Worm (Caenorhabditis elegans): ENCODE data around the gene C25A6.1.

C25A6.1 gene

ce11 chrV:5433020-5433419 lies 24.7 kb downstream of the C25A6.1 start, which contains the start of gene acl-6 (continued):
- no peak for TF ChIP-seq dmd-8 (GFP tag; IDR thresholded peaks at IDR 0.05)

ce11 chrV:5439068-5439467 lies 30.7 kb downstream of the C25A6.1 start, which contains the start of gene snpc-1.3:
TSS of gene snpc-1.3 (minus strand) at chrV:5439168.
- TF ChIP-seq tra-1 (GFP tag; IDR thresholded peaks at IDR 0.05) (0 out of 2 replicates have a peak, but pooled peaks have one; percentile 63), lir-3 (tag; optimal IDR thresholded peaks at IDR 0.05) (no peak), ceh-20 (GFP tag; IDR thresholded peaks at IDR 0.05) (no peak), mxl-3 (GFP tag; optimal IDR thresholded peaks at IDR 0.05) (no peak), hmg-1.1 (GFP tag; IDR thresholded peaks at IDR 0.05) (no peak), hif-1 (tag; optimal IDR thresholded peaks at IDR 0.05) (no peak)

ce11 chrV:5442366-5442765 lies 34.0 kb downstream of the C25A6.1 start:
- TF ChIP-seq tra-1 (GFP tag; IDR thresholded peaks at IDR 0.05) (no peak), lin-15B (tag; optimal IDR thresholded peaks at IDR 0.05) (no peak), egl-27 (tag; optimal IDR thresholded peaks at IDR 0.05) (no peak), unc-62 (GFP tag; optimal IDR thresholded peaks at IDR 0.05 in 1 of 2) (peak in 1 of 2 experiments; percentile 95), unc-62 (tag; optimal IDR thresholded peaks at IDR 0.05) (no peak)

DNA sequence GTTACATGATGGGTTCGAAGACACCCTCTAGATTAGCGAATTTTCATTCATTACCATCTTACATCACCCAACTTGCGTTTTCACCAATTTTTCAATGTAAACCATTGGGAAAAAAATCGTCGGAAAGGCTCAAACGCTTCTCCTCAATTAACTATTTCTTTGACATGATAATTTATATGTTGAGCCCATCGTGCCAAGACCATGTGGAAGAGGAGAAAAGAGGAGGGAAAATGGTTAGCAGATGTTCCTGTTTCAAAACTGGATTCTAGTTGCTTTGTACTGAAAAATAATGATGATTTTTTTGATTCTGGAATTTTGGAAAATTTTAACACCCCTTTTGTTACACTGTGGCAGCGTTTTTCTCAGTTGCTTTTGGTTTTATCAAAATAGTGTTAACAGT lies 35.7 kb downstream of the C25A6.1 start:
- TF ChIP-seq mdt-29 (GFP tag; IDR thresholded peaks at IDR 0.05) (no peak), unc-62 (GFP tag; optimal IDR thresholded peaks at IDR 0.05 in 1 of 2) (peak in 1 of 2 experiments; percentile 57), unc-62 (tag; optimal IDR thresholded peaks at IDR 0.05) (no peak)

ce11 chrV:5445839-5446238 lies 37.5 kb downstream of the C25A6.1 start, which contains the start of gene F08F3.1:
TSS of gene F08F3.1 (plus strand) at chrV:5446139.
- TF ChIP-seq unc-62 (GFP tag; optimal IDR thresholded peaks at IDR 0.05 in 1 of 2) = peak in 1 of 2 experiments; percentile 89
- no peak for TF ChIP-seq unc-62 (tag; optimal IDR thresholded peaks at IDR 0.05)
- no peak for TF ChIP-seq nhr-76 (tag; optimal IDR thresholded peaks at IDR 0.05)

- TF ChIP-seq aha-1 (tag) = peak; percentile 45
- TF ChIP-seq Y105C5A.15 (GFP tag; IDR thresholded peaks at IDR 0.05) = no peak
Observed at ce11 chrV:5447057-5447456, 38.7 kb downstream of the C25A6.1 start.

- peak; percentile 73 for TF ChIP-seq aha-1 (tag)
- no peak for TF ChIP-seq arid-1 (GFP tag; conservative IDR thresholded peaks at IDR 0.05)
- no peak for TF ChIP-seq nhr-6 (tag; optimal IDR thresholded peaks at IDR 0.05)
- no peak for TF ChIP-seq ztf-7 (tag; optimal IDR thresholded peaks at IDR 0.05)
- TF ChIP-seq ztf-11 (tag; optimal IDR thresholded peaks at IDR 0.05) = no peak
- no peak for TF ChIP-seq dmd-9 (GFP tag; IDR thresholded peaks at IDR 0.05)
- TF ChIP-seq nhr-28 (tag; optimal IDR thresholded peaks at IDR 0.05) = no peak
- TF ChIP-seq R02D3.7 (tag; optimal IDR thresholded peaks at IDR 0.05) = no peak
- no peak for TF ChIP-seq pha-4 (GFP tag; IDR thresholded peaks at IDR 0.05)
- TF ChIP-seq pha-4 (tag; optimal IDR thresholded peaks at IDR 0.05) = no peak
- TF ChIP-seq F37D6.2 (tag; optimal IDR thresholded peaks at IDR 0.05) = no peak
- peak in 1 of 2 experiments; percentile 82 for TF ChIP-seq unc-62 (GFP tag; optimal IDR thresholded peaks at IDR 0.05 in 1 of 2)
- no peak for TF ChIP-seq unc-62 (tag; optimal IDR thresholded peaks at IDR 0.05)
- TF ChIP-seq cey-2 (tag; optimal IDR thresholded peaks at IDR 0.05; ENCODE audit: borderline replicate concordance, insufficient read depth) = no peak
- no peak for TF ChIP-seq nhr-102 (tag; optimal IDR thresholded peaks at IDR 0.05)
- no peak for TF ChIP-seq spr-3 (GFP tag; optimal IDR thresholded peaks at IDR 0.05)
- TF ChIP-seq madf-9 (GFP tag; conservative IDR thresholded peaks at IDR 0.05) = no peak
- TF ChIP-seq snpc-1.2 (GFP tag; IDR thresholded peaks at IDR 0.05) = no peak
Observed at ce11 chrV:5450742-5451141, 42.4 kb downstream of the C25A6.1 start.

Measured in whole organism, L4 larva.